Fruit fly (Drosophila melanogaster) whole organism, embryonic: Measurements from ENCODE around the gene CG8379.

Source experiments
- ATbp ChIP-seq: fragments of 200-800 bp; sonication (Bioruptor generic); optimal IDR thresholded peaks from 2 replicates; lab custom pipeline; 2017; ENCODE audit warnings: missing biosample characterization, mild to moderate bottlenecking, missing genetic modification characterization, missing genetic modification reagents
- Atf3 ChIP-seq: fragments of 200-800 bp; sonication (Bioruptor generic); optimal IDR thresholded peaks from 3 replicates; lab custom pipeline; 2016; ENCODE audit warnings: missing biosample characterization, missing genetic modification characterization
- CG10209 ChIP-seq: fragments of 200-800 bp; sonication (Bioruptor generic); optimal IDR thresholded peaks from 3 replicates; lab custom pipeline; 2017; ENCODE audit warnings: missing biosample characterization, mild to moderate bottlenecking, missing genetic modification characterization, missing genetic modification reagents
- CG1024 ChIP-seq: fragments of 200-800 bp; sonication (Bioruptor generic); IDR thresholded peaks from 2 replicates; pipeline ENCODE4 v1.3.6; 2022; ENCODE audit warnings: missing biosample characterization, missing genetic modification characterization
- CG11456 ChIP-seq: fragments of 200-800 bp; sonication (Bioruptor generic); IDR thresholded peaks from 3 replicates; pipeline ENCODE4 v1.3.6; 2022; ENCODE audit warnings: missing biosample characterization, missing genetic modification characterization
- CG12769 ChIP-seq: fragments of 200-800 bp; sonication (Bioruptor generic); optimal IDR thresholded peaks from 2 replicates; lab custom pipeline; 2019; ENCODE audit warnings: missing biosample characterization, mild to moderate bottlenecking, missing genetic modification characterization, moderate library complexity
- CG15269 ChIP-seq: fragments of 200-800 bp; sonication (Bioruptor generic); optimal IDR thresholded peaks from 2 replicates; lab custom pipeline; 2018; ENCODE audit warnings: missing biosample characterization, mild to moderate bottlenecking, missing genetic modification characterization, moderate library complexity
- CG17359 ChIP-seq: fragments of 200-800 bp; sonication (Bioruptor generic); optimal IDR thresholded peaks from 3 replicates; lab custom pipeline; 2018; ENCODE audit warnings: missing biosample characterization, mild to moderate bottlenecking, missing genetic modification characterization, moderate library complexity
- CG17361 ChIP-seq: fragments of 200-800 bp; sonication (Bioruptor generic); IDR thresholded peaks from 3 replicates; pipeline ENCODE4 v1.3.6; 2022; ENCODE audit warnings: missing biosample characterization, missing genetic modification characterization
- CG17612 ChIP-seq: fragments of 200-800 bp; sonication (Bioruptor generic); IDR thresholded peaks from 2 replicates; pipeline ENCODE4 v1.3.6; 2022; ENCODE audit warnings: missing biosample characterization, missing genetic modification characterization
- CG17829 ChIP-seq: fragments of 200-800 bp; optimal IDR thresholded peaks from 2 replicates; lab custom pipeline; 2019; ENCODE audit warnings: missing biosample characterization, mild to moderate bottlenecking, missing genetic modification characterization, moderate library complexity
- CG18619 ChIP-seq: fragments of 200-800 bp; sonication (Bioruptor generic); optimal IDR thresholded peaks from 3 replicates; lab custom pipeline; 2017; ENCODE audit warnings: missing biosample characterization, mild to moderate bottlenecking, missing genetic modification characterization
- CG2199 ChIP-seq: fragments of 200-800 bp; sonication (Bioruptor generic); IDR thresholded peaks from 3 replicates; pipeline ENCODE4 v1.3.6; 2022; ENCODE audit warnings: missing biosample characterization, missing genetic modification characterization
- CG33213 ChIP-seq: fragments of 200-800 bp; sonication (Bioruptor generic); optimal IDR thresholded peaks from 3 replicates; lab custom pipeline; 2016; ENCODE audit warnings: missing biosample characterization, missing genetic modification characterization
- CG5245 ChIP-seq: fragments of 200-800 bp; sonication (Bioruptor generic); optimal IDR thresholded peaks from 3 replicates; lab custom pipeline; 2016; ENCODE audit warnings: missing biosample characterization, missing genetic modification characterization
- CG7928 ChIP-seq: fragments of 200-800 bp; sonication (Bioruptor generic); optimal IDR thresholded peaks from 2 replicates; lab custom pipeline; 2017; ENCODE audit warnings: missing biosample characterization, mild to moderate bottlenecking, missing genetic modification characterization
- CG8281 ChIP-seq: fragments of 200-800 bp; sonication (Bioruptor generic); optimal IDR thresholded peaks from 2 replicates; lab custom pipeline; 2018; ENCODE audit warnings: missing biosample characterization, mild to moderate bottlenecking, missing genetic modification characterization, moderate library complexity
- CG8478 ChIP-seq: fragments of >200 bp; optimal IDR thresholded peaks from 2 replicates; lab custom pipeline; 2018
- CG8924 ChIP-seq: fragments of 200-800 bp; optimal IDR thresholded peaks from 3 replicates; lab custom pipeline; 2019; ENCODE audit warnings: missing biosample characterization, mild to moderate bottlenecking, missing genetic modification characterization, moderate library complexity
- Dp ChIP-seq: fragments of 200-800 bp; sonication (Bioruptor generic); optimal IDR thresholded peaks from 2 replicates; lab custom pipeline; 2018; ENCODE audit warnings: missing biosample characterization, mild to moderate bottlenecking, missing genetic modification characterization, moderate library complexity
- E2f1 ChIP-seq: fragments of 200-800 bp; sonication (Bioruptor generic); IDR thresholded peaks from 2 replicates; pipeline ENCODE4 v1.3.6; 2022; ENCODE audit warnings: missing biosample characterization, missing genetic modification characterization
- Nf-YB ChIP-seq: fragments of 200-800 bp; sonication (Bioruptor generic); optimal IDR thresholded peaks from 3 replicates; lab custom pipeline; 2019; ENCODE audit warnings: missing biosample characterization, mild to moderate bottlenecking, missing genetic modification characterization, moderate library complexity
- PHDP ChIP-seq: fragments of 200-800 bp; sonication (Bioruptor generic); optimal IDR thresholded peaks from 3 replicates; lab custom pipeline; 2018; ENCODE audit warnings: missing biosample characterization, mild to moderate bottlenecking, missing genetic modification characterization, moderate library complexity
- Scr ChIP-seq: fragments of 200-800 bp; sonication (Bioruptor generic); IDR thresholded peaks from 2 replicates; pipeline ENCODE4 v1.3.6; 2022; ENCODE audit warnings: missing biosample characterization, missing genetic modification characterization; ENCODE audit not compliant: partially characterized antibody
- Xbp1 ChIP-seq: fragments of 200-800 bp; sonication (Bioruptor generic); optimal IDR thresholded peaks from 3 replicates; lab custom pipeline; 2016; ENCODE audit warnings: missing biosample characterization, mild to moderate bottlenecking, missing genetic modification characterization
- az2 ChIP-seq: fragments of 200-800 bp; sonication (Bioruptor generic); optimal IDR thresholded peaks from 3 replicates; lab custom pipeline; 2016; ENCODE audit warnings: missing biosample characterization, missing genetic modification characterization
- caup ChIP-seq: fragments of 200-800 bp; sonication (Bioruptor generic); optimal IDR thresholded peaks from 3 replicates; lab custom pipeline; 2017; ENCODE audit warnings: missing biosample characterization, mild to moderate bottlenecking, missing genetic modification characterization, moderate library complexity; ENCODE audit not compliant: severe bottlenecking
- ci ChIP-seq: fragments of 200-800 bp; sonication (Bioruptor generic); IDR thresholded peaks from 3 replicates; pipeline ENCODE4 v1.3.6; 2022; ENCODE audit warnings: missing biosample characterization, missing genetic modification characterization
- danr ChIP-seq: fragments of 200-800 bp; sonication (Bioruptor generic); IDR thresholded peaks from 2 replicates; pipeline ENCODE4 v1.3.6; 2022; ENCODE audit warnings: missing biosample characterization, missing genetic modification characterization
- dmrt99B ChIP-seq: fragments of 200-800 bp; sonication (Bioruptor generic); optimal IDR thresholded peaks from 2 replicates; lab custom pipeline; 2018; ENCODE audit warnings: missing biosample characterization, mild to moderate bottlenecking, missing genetic modification characterization, moderate library complexity
- dysf ChIP-seq: fragments of 200-800 bp; sonication (Bioruptor generic); IDR thresholded peaks from 3 replicates; pipeline ENCODE4 v1.3.6; 2022; ENCODE audit warnings: missing biosample characterization, missing genetic modification characterization
- fd102C ChIP-seq: fragments of 200-800 bp; sonication (Bioruptor generic); optimal IDR thresholded peaks from 2 replicates; lab custom pipeline; 2018; ENCODE audit warnings: missing biosample characterization, mild to moderate bottlenecking, missing genetic modification characterization, moderate library complexity
- fd96Cb ChIP-seq: fragments of 200-800 bp; sonication (Bioruptor generic); optimal IDR thresholded peaks from 2 replicates; lab custom pipeline; 2018; ENCODE audit warnings: missing biosample characterization, mild to moderate bottlenecking, missing genetic modification characterization, moderate library complexity
- gem ChIP-seq: fragments of 200-800 bp; sonication (Bioruptor generic); optimal IDR thresholded peaks from 2 replicates; lab custom pipeline; 2019; ENCODE audit warnings: missing biosample characterization, mild to moderate bottlenecking, missing genetic modification characterization, moderate library complexity
- gsb-n ChIP-seq: fragments of 200-800 bp; sonication (Bioruptor generic); optimal IDR thresholded peaks from 3 replicates; lab custom pipeline; 2018; ENCODE audit warnings: missing biosample characterization, mild to moderate bottlenecking, missing genetic modification characterization
- ham ChIP-seq: fragments of 200-800 bp; sonication (Bioruptor generic); IDR thresholded peaks from 2 replicates; pipeline ENCODE4 v1.3.6; 2022; ENCODE audit warnings: missing biosample characterization, missing genetic modification characterization
- mam ChIP-seq: fragments of 200-800 bp; sonication (Bioruptor generic); optimal IDR thresholded peaks from 3 replicates; lab custom pipeline; 2016; ENCODE audit warnings: missing biosample characterization, missing genetic modification characterization
- nmo ChIP-seq: fragments of 200-800 bp; sonication (Bioruptor generic); optimal IDR thresholded peaks from 2 replicates; lab custom pipeline; 2018; ENCODE audit warnings: missing biosample characterization, mild to moderate bottlenecking, missing genetic modification characterization, moderate library complexity
- otp ChIP-seq: fragments of 200-800 bp; sonication (Bioruptor generic); IDR thresholded peaks from 3 replicates; pipeline ENCODE4, ENCODE4 v1.3.6; 2022; ENCODE audit warnings: missing biosample characterization, missing genetic modification characterization
- pan ChIP-seq, 4 experiments: fragments of >200 bp in 3 of 4; fragments of 200-800 bp in 1 of 4; sonication (Bioruptor generic) in 1 of 4; optimal IDR thresholded peaks in 3 of 4; IDR thresholded peaks in 1 of 4; 2 replicates each; pipeline versions ENCODE4 v1.3.6 to Lab custom; 2017 to 2022; ENCODE audit warnings: missing biosample characterization in 2 of 4, missing genetic modification characterization in 2 of 4, mixed read lengths in 1 of 4
- phol ChIP-seq: fragments of 200-800 bp; sonication (Bioruptor generic); optimal IDR thresholded peaks from 3 replicates; lab custom pipeline; 2018; ENCODE audit warnings: missing biosample characterization, mild to moderate bottlenecking, missing genetic modification characterization, moderate library complexity
- pros ChIP-seq: fragments of 200-800 bp; sonication (Bioruptor generic); optimal IDR thresholded peaks from 3 replicates; lab custom pipeline; 2019; ENCODE audit warnings: missing biosample characterization, mild to moderate bottlenecking, missing genetic modification characterization, moderate library complexity
- scrt ChIP-seq: fragments of 200-800 bp; sonication (Bioruptor generic); optimal IDR thresholded peaks from 2 replicates; lab custom pipeline; 2018; ENCODE audit warnings: missing biosample characterization, mild to moderate bottlenecking, missing genetic modification characterization, moderate library complexity
- shn ChIP-seq: fragments of 200-800 bp; sonication (Bioruptor generic); optimal IDR thresholded peaks from 3 replicates; lab custom pipeline; 2016; ENCODE audit warnings: missing biosample characterization, missing genetic modification characterization
- tin ChIP-seq: fragments of 200-800 bp; sonication (Bioruptor generic); optimal IDR thresholded peaks from 3 replicates; lab custom pipeline; 2016; ENCODE audit warnings: missing biosample characterization, missing genetic modification characterization
- unpg ChIP-seq: fragments of 200-800 bp; sonication (Bioruptor generic); optimal IDR thresholded peaks from 3 replicates; lab custom pipeline; 2018; ENCODE audit warnings: missing biosample characterization, mild to moderate bottlenecking, missing genetic modification characterization, moderate library complexity
- vnd ChIP-seq: fragments of 200-800 bp; sonication (Bioruptor generic); IDR thresholded peaks from 3 replicates; pipeline ENCODE4 v1.3.6; 2022; ENCODE audit warnings: missing biosample characterization, missing genetic modification characterization; ENCODE audit not compliant: partially characterized antibody
- wor ChIP-seq: fragments of 200-800 bp; sonication (Bioruptor generic); IDR thresholded peaks from 2 replicates; pipeline ENCODE4 v1.3.6; 2022; ENCODE audit warnings: missing biosample characterization, missing genetic modification characterization

CG8379 gene

DNA sequence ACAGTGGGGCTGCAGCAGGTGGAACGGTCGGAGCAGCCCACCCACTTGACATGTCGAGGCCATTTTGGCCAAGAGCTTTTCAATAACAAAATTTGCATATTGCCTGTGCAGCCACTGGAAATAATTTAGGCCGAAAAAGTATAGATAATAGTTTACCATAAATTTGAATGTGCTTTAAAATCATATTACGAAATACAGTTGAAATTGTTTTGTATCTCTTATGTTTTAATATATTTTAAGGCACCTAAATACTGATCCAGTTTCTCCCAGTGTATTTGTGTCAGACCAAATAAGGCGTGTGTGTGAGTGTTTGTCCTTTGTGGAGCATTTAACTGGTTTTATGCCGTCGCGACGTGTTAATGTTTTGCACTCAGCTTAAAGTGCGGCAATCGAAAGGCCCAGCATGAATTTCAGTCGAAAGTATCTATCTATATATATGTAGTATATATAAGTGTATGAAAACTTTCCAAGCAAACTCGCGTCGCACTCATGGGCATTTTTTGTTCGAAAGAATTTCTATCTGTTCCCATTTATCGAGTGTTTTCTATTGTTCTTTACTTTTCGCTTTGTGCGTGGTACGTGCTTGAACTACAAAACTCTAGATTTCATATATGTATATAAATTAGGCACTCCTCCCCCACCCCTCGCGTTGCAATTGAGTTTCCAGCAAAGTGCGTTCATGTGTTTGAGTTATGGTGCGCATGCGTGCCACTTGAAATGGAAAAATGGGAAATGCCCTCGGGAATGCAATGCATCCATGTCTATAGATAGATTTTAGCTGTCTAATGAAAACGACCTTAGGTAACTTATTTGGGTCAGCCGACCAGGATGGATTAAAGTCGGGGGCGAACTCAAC, 25.4 kb downstream of the CG8379 start (continued):
- TF ChIP-seq otp (GFP tag; lab: Robert Waterston, UW) (0 out of 3 replicates have a peak, but pooled peaks have one; percentile 30), caup (GFP tag; lab: Kevin White, UChicago) (no peak), CG17829 (tag; lab: Kevin White, UChicago) (peak; percentile 53), E2f1 (0 out of 2 replicates have a peak, but pooled peaks have one; percentile 5), CG8281 (tag; lab: Kevin White, UChicago) (no peak), CG2199 (peak; percentile 100), CG5245 (GFP tag; lab: Kevin White, UChicago) (peak; percentile 5), Xbp1 (GFP tag; lab: Kevin White, UChicago) (peak; percentile 38), ham (no peak), danr (GFP tag; lab: Robert Waterston, UW) (no peak), fd102C (peak; percentile 28), CG12769 (no peak), Nf-YB (GFP tag; lab: Kevin White, UChicago) (peak; percentile 1), CG11456 (GFP tag; lab: Robert Waterston, UW) (no peak), CG17612 (GFP tag; lab: Robert Waterston, UW) (no peak), tin (GFP tag; lab: Kevin White, UChicago) (peak; percentile 16), scrt (no peak), CG8478 (lab: Kevin White, UChicago) (no peak), CG17359 (peak; percentile 35), dysf (GFP tag; lab: Robert Waterston, UW) (no peak), CG10209 (GFP tag; lab: Kevin White, UChicago) (no peak), gsb-n (tag; lab: Kevin White, UChicago) (peak; percentile 49), PHDP (tag; lab: Kevin White, UChicago) (peak; percentile 21), phol (tag; lab: Kevin White, UChicago) (peak; percentile 59), gem (tag; lab: Kevin White, UChicago) (peak; percentile 73), nmo (GFP tag; lab: Kevin White, UChicago) (peak; percentile 41), Dp (no peak), pan (optimal IDR thresholded peaks at IDR 0.05; lab: Kevin White, UChicago) (no peak), pan (GFP tag; optimal IDR thresholded peaks at IDR 0.05 in 1 of 2, IDR thresholded peaks at IDR 0.05 in 1 of 2) (peak in 1 of 2 experiments; percentile 35), ci (GFP tag; lab: Robert Waterston, UW) (0 out of 3 replicates have a peak, but pooled peaks have one; percentile 43), CG15269 (tag; lab: Kevin White, UChicago) (peak; percentile 6), CG17361 (0 out of 3 replicates have a peak, but pooled peaks have one; percentile 38), dmrt99B (tag; lab: Kevin White, UChicago) (peak; percentile 24), unpg (peak; percentile 59), CG33213 (GFP tag; lab: Kevin White, UChicago) (no peak), pros (GFP tag; lab: Kevin White, UChicago) (peak; percentile 14), mam (GFP tag; lab: Kevin White, UChicago) (no peak), vnd (GFP tag; lab: Robert Waterston, UW) (no peak), Atf3 (GFP tag; lab: Kevin White, UChicago) (no peak), ATbp (peak; percentile 19), CG18619 (GFP tag; lab: Kevin White, UChicago) (no peak), shn (GFP tag; lab: Kevin White, UChicago) (no peak), CG8924 (peak; percentile 32), wor (no peak), CG7928 (no peak), fd96Cb (tag; lab: Kevin White, UChicago) (peak; percentile 52), CG1024 (no peak), az2 (GFP tag; lab: Kevin White, UChicago) (peak; percentile 24), Scr (GFP tag; lab: Robert Waterston, UW) (no peak)
